Fruit fly (Drosophila melanogaster) whole organism, embryonic: ENCODE data around the gene dah.

Source experiments
- CG16779 ChIP-seq: fragments of 200-800 bp; sonication (Bioruptor generic); IDR thresholded peaks from 2 replicates; pipeline ENCODE4 v1.3.6; 2022; ENCODE audit warnings: missing biosample characterization, missing genetic modification characterization
- CG17612 ChIP-seq: fragments of 200-800 bp; sonication (Bioruptor generic); IDR thresholded peaks from 2 replicates; pipeline ENCODE4 v1.3.6; 2022; ENCODE audit warnings: missing biosample characterization, missing genetic modification characterization
- Dfd ChIP-seq, 2 experiments: fragments of >200 bp; optimal IDR thresholded peaks; 2 replicates each; lab custom pipeline; 2017; ENCODE audit warnings: missing biosample characterization in 2 of 2, missing genetic modification characterization in 2 of 2
- Hmr ChIP-seq: fragments of 200-800 bp; sonication (Bioruptor generic); optimal IDR thresholded peaks from 3 replicates; lab custom pipeline; 2017; ENCODE audit warnings: mild to moderate bottlenecking, missing biosample characterization, missing genetic modification reagents, missing genetic modification characterization
- Mrtf ChIP-seq: fragments of 200-800 bp; sonication (Bioruptor generic); IDR thresholded peaks from 3 replicates; pipeline ENCODE4 v1.3.6; 2022; ENCODE audit warnings: missing biosample characterization, missing genetic modification characterization
- Nf-YB ChIP-seq: fragments of 200-800 bp; sonication (Bioruptor generic); optimal IDR thresholded peaks from 3 replicates; lab custom pipeline; 2019; ENCODE audit warnings: missing biosample characterization, mild to moderate bottlenecking, missing genetic modification characterization, moderate library complexity
- croc ChIP-seq: fragments of 200-800 bp; sonication (Bioruptor generic); conservative IDR thresholded peaks from 3 replicates; pipeline ENCODE4 v1.3.6; 2022; ENCODE audit warnings: missing biosample characterization, missing genetic modification characterization
- vvl ChIP-seq: fragments of 200-800 bp; sonication (Bioruptor generic); IDR thresholded peaks from 2 replicates; pipeline ENCODE4 v1.3.6; 2022; ENCODE audit warnings: missing biosample characterization, missing genetic modification characterization
- wor ChIP-seq: fragments of 200-800 bp; sonication (Bioruptor generic); IDR thresholded peaks from 2 replicates; pipeline ENCODE4 v1.3.6; 2022; ENCODE audit warnings: missing biosample characterization, missing genetic modification characterization

DNA sequence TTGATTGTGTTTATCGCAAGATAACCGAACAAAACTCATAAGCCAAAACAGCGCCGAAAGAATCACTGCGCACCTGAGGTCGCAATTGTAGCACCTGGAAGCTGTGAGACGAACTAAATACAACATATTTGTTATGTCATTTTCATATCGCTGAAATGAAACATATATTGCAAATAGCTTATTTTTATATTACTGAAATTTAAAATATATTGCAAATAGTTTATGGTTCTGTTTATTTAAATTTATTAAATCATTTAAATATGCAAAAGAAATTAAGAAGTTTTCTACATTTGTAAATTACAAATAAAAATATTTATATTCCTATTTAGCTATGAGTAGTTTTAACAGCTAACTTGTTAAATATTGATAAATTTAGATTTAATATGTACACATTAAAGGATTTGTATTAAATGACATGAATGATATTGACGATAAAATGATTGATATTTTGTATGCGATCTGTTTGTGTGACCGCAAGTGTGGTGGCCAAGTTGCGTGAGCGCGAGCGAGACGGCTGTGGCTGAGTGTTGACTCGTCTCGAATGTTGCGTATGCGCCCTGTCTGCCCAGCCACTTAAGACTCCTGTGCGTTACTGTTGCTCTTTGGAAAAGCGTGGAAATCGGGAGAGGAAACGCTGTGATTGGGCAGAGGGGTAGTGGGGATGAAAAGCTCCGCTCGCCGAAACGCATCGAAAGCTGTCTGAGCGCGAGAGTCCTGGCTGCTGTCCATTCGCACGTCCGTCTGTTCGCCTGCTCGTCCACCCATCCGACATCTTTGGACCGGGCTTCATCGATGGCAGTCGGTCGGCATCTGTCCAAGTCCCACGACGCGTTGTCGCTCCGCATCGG is 30.9 kb upstream of the dah start, which contains the start of gene gce:
- TF ChIP-seq croc (GFP tag; lab: Robert Waterston, UW) (no peak), Dfd (GFP tag; optimal IDR thresholded peaks at IDR 0.05; lab: Kevin White, UChicago) (no peak), Mrtf (GFP tag; lab: Robert Waterston, UW) (peak; percentile 5; the same call in 1 of the 3 replicates), wor (GFP tag; lab: Robert Waterston, UW) (no peak), CG17612 (no peak), Hmr (GFP tag; lab: Kevin White, UChicago) (peak; percentile 62), Nf-YB (peak; percentile 44), vvl (GFP tag; lab: Robert Waterston, UW) (peak; percentile 38), CG16779 (GFP tag; lab: Robert Waterston, UW) (no peak)
